Worm (Caenorhabditis elegans): ENCODE measurements around the gene vars-1.

vars-1 gene

ce11 chrV:8031121-8031520, at the start of gene vars-1:
Gene vars-1 (plus strand): TSS chrV:8031411.
- no peak for TF ChIP-seq unc-62 (GFP tag; optimal IDR thresholded peaks at IDR 0.05)
- TF ChIP-seq nhr-43 (tag; optimal IDR thresholded peaks at IDR 0.05; ENCODE audit: poor library complexity, severe bottlenecking) = no peak
- TF ChIP-seq daf-12 (tag; optimal IDR thresholded peaks at IDR 0.05) = no peak
- TF ChIP-seq ceh-28 (tag; optimal IDR thresholded peaks at IDR 0.05) = no peak
- no peak for TF ChIP-seq elt-3 (tag; optimal IDR thresholded peaks at IDR 0.05)
- TF ChIP-seq nhr-23 (tag; optimal IDR thresholded peaks at IDR 0.05) = peak; percentile 57
- TF ChIP-seq lin-39 (tag; optimal IDR thresholded peaks at IDR 0.05) = no peak
- TF ChIP-seq ZK546.5 (tag; optimal IDR thresholded peaks at IDR 0.05) = no peak
- no peak for TF ChIP-seq fkh-2 (tag; optimal IDR thresholded peaks at IDR 0.05)
- TF ChIP-seq elt-2 (tag; optimal IDR thresholded peaks at IDR 0.05) = peak; percentile 13
- no peak for TF ChIP-seq nhr-237 (tag; optimal IDR thresholded peaks at IDR 0.05)
- peak; percentile 57 for TF ChIP-seq nfya-1 (tag; optimal IDR thresholded peaks at IDR 0.05; ENCODE audit: insufficient read depth)
- TF ChIP-seq nhr-11 (tag; optimal IDR thresholded peaks at IDR 0.05) = no peak
- TF ChIP-seq lsy-12 (tag; optimal IDR thresholded peaks at IDR 0.05) = no peak
- TF ChIP-seq aly-2 (tag; optimal IDR thresholded peaks at IDR 0.05) = no peak
- no peak for TF ChIP-seq fkh-10 (GFP tag; optimal IDR thresholded peaks at IDR 0.05)
- no peak for TF ChIP-seq ceh-9 (tag; optimal IDR thresholded peaks at IDR 0.05)
- no peak for TF ChIP-seq nhr-76 (tag; optimal IDR thresholded peaks at IDR 0.05)
- TF ChIP-seq egl-5 (tag; optimal IDR thresholded peaks at IDR 0.05) = no peak
- no peak for TF ChIP-seq zag-1 (tag; optimal IDR thresholded peaks at IDR 0.05)
- TF ChIP-seq nhr-67 (tag; optimal IDR thresholded peaks at IDR 0.05) = no peak
- no peak for TF ChIP-seq elt-1 (tag; optimal IDR thresholded peaks at IDR 0.05)
- TF ChIP-seq ztf-4 (tag; optimal IDR thresholded peaks at IDR 0.05) = no peak
- TF ChIP-seq tbx-2 (tag; optimal IDR thresholded peaks at IDR 0.05) = no peak
- no peak for TF ChIP-seq pha-4 (tag; optimal IDR thresholded peaks at IDR 0.05)
- TF ChIP-seq R02D3.7 (tag; optimal IDR thresholded peaks at IDR 0.05) = peak; percentile 28
- TF ChIP-seq fos-1 (tag; optimal IDR thresholded peaks at IDR 0.05) = no peak
- peak; percentile 67 for TF ChIP-seq lin-15B (tag; optimal IDR thresholded peaks at IDR 0.05)

ce11 chrV:7983381-7984052, 47.7 kb upstream of the vars-1 start, which contains the start of the genes natb-1 and abhd-12:
Gene natb-1 (minus strand): TSS chrV:7983431.
Gene abhd-12 (plus strand): TSS chrV:7983879.
- TF ChIP-seq nhr-23 (tag; optimal IDR thresholded peaks at IDR 0.05) (peak; percentile 41), ceh-82 (tag; optimal IDR thresholded peaks at IDR 0.05) (no peak), nfya-1 (tag; optimal IDR thresholded peaks at IDR 0.05; ENCODE audit: insufficient read depth) (peak; percentile 67), snpc-4 (tag; optimal IDR thresholded peaks at IDR 0.05) (peak; percentile 66), ztf-4 (tag; optimal IDR thresholded peaks at IDR 0.05) (no peak), nhr-25 (tag; optimal IDR thresholded peaks at IDR 0.05) (peak; percentile 29), hmg-11 (tag; optimal IDR thresholded peaks at IDR 0.05) (peak; percentile 56), ceh-28 (tag; optimal IDR thresholded peaks at IDR 0.05) (peak; percentile 58), pha-4 (tag; optimal IDR thresholded peaks at IDR 0.05) (peak; percentile 87), pqm-1 (tag; optimal IDR thresholded peaks at IDR 0.05) (peak; percentile 21), elt-2 (tag; optimal IDR thresholded peaks at IDR 0.05) (peak; percentile 20), eor-1 (tag; optimal IDR thresholded peaks at IDR 0.05) (no peak), egl-5 (tag; optimal IDR thresholded peaks at IDR 0.05) (peak; percentile 42)

ce11 chrV:7985860-7986259, 45.4 kb upstream of the vars-1 start, which contains the start of gene Y97E10AL.1:
Gene Y97E10AL.1 (plus strand): TSS chrV:7986160.
- TF ChIP-seq fkh-10 (GFP tag; optimal IDR thresholded peaks at IDR 0.05) = no peak
- TF ChIP-seq nhr-12 (tag; optimal IDR thresholded peaks at IDR 0.05) = no peak

ce11 chrV:7994570-7994969, 36.6 kb upstream of the vars-1 start, which contains the start of gene ceh-76:
Gene ceh-76 (minus strand): TSS chrV:7994670.
- TF ChIP-seq unc-39 (tag; optimal IDR thresholded peaks at IDR 0.05) (no peak), snpc-4 (tag; optimal IDR thresholded peaks at IDR 0.05) (no peak), nfya-1 (tag; optimal IDR thresholded peaks at IDR 0.05; ENCODE audit: insufficient read depth) (no peak)
